Fruit fly (Drosophila melanogaster) whole organism, embryonic: ENCODE results near the gene Tip60.

Experiments used
- B-H1 ChIP-seq: fragments of 200-800 bp; sonication (Bioruptor generic); IDR thresholded peaks from 3 replicates; pipeline ENCODE4 v1.3.6; 2022; ENCODE audit warnings: missing biosample characterization, missing genetic modification characterization
- CG10431 ChIP-seq: fragments of 200-800 bp; sonication (Bioruptor generic); optimal IDR thresholded peaks from 3 replicates; lab custom pipeline; 2018; ENCODE audit warnings: missing biosample characterization, mild to moderate bottlenecking, missing genetic modification characterization
- CG12071 ChIP-seq: fragments of 200-800 bp; sonication (Bioruptor generic); optimal IDR thresholded peaks from 3 replicates; lab custom pipeline; 2018; ENCODE audit warnings: missing biosample characterization, mild to moderate bottlenecking, missing genetic modification characterization
- CG12219 ChIP-seq: fragments of 200-800 bp; sonication (Bioruptor generic); optimal IDR thresholded peaks from 3 replicates; lab custom pipeline; 2018; ENCODE audit warnings: missing biosample characterization, mild to moderate bottlenecking, missing genetic modification characterization
- CG13296 ChIP-seq: fragments of 200-800 bp; sonication (Bioruptor generic); optimal IDR thresholded peaks from 3 replicates; lab custom pipeline; 2018; ENCODE audit warnings: missing biosample characterization, mild to moderate bottlenecking, missing genetic modification characterization
- CG14710 ChIP-seq: fragments of 200-800 bp; sonication (Bioruptor generic); optimal IDR thresholded peaks from 3 replicates; lab custom pipeline; 2019; ENCODE audit warnings: missing biosample characterization, mild to moderate bottlenecking, missing genetic modification characterization, moderate library complexity
- CG15601 ChIP-seq: fragments of 200-800 bp; sonication (Bioruptor generic); optimal IDR thresholded peaks from 3 replicates; lab custom pipeline; 2019; ENCODE audit warnings: missing biosample characterization, mild to moderate bottlenecking, missing genetic modification characterization, moderate library complexity
- CG16779 ChIP-seq: fragments of 200-800 bp; sonication (Bioruptor generic); IDR thresholded peaks from 2 replicates; pipeline ENCODE4 v1.3.6; 2022; ENCODE audit warnings: missing biosample characterization, missing genetic modification characterization
- CG17802 ChIP-seq: fragments of 200-800 bp; sonication (Bioruptor generic); optimal IDR thresholded peaks from 2 replicates; lab custom pipeline; 2018; ENCODE audit warnings: missing biosample characterization, mild to moderate bottlenecking, missing genetic modification characterization, moderate library complexity
- CG17829 ChIP-seq: fragments of 200-800 bp; optimal IDR thresholded peaks from 2 replicates; lab custom pipeline; 2019; ENCODE audit warnings: missing biosample characterization, mild to moderate bottlenecking, missing genetic modification characterization, moderate library complexity
- CG2875 ChIP-seq: fragments of 200-800 bp; sonication (Bioruptor generic); optimal IDR thresholded peaks from 2 replicates; lab custom pipeline; 2017; ENCODE audit warnings: missing biosample characterization, mild to moderate bottlenecking, missing genetic modification characterization, missing genetic modification reagents
- CG6854 ChIP-seq: fragments of 200-800 bp; sonication (Bioruptor generic); optimal IDR thresholded peaks from 3 replicates; lab custom pipeline; 2017; ENCODE audit warnings: missing biosample characterization, mild to moderate bottlenecking, missing genetic modification characterization
- CG7786 ChIP-seq: fragments of 200-800 bp; sonication (Bioruptor generic); optimal IDR thresholded peaks from 2 replicates; lab custom pipeline; 2016; ENCODE audit warnings: missing biosample characterization, missing genetic modification characterization
- CG7963 ChIP-seq: fragments of 200-800 bp; sonication (Bioruptor generic); IDR thresholded peaks from 3 replicates; pipeline ENCODE4 v1.3.6; 2022; ENCODE audit warnings: missing biosample characterization, missing genetic modification characterization; ENCODE audit not compliant: partially characterized antibody
- CG8478 ChIP-seq: fragments of >200 bp; optimal IDR thresholded peaks from 2 replicates; lab custom pipeline; 2018
- CG9437 ChIP-seq: fragments of 200-800 bp; sonication (Bioruptor generic); optimal IDR thresholded peaks from 2 replicates; lab custom pipeline; 2018; ENCODE audit warnings: missing biosample characterization, mild to moderate bottlenecking, missing genetic modification characterization
- D19B ChIP-seq: fragments of 200-800 bp; sonication (Bioruptor generic); optimal IDR thresholded peaks from 2 replicates; lab custom pipeline; 2017; ENCODE audit warnings: missing biosample characterization, mild to moderate bottlenecking, missing genetic modification characterization
- Drgx ChIP-seq: fragments of 200-800 bp; sonication (Bioruptor generic); IDR thresholded peaks from 2 replicates; pipeline ENCODE4 v1.3.6; 2022; ENCODE audit warnings: missing biosample characterization, missing genetic modification characterization
- Gsc ChIP-seq: fragments of 200-800 bp; sonication (Bioruptor generic); IDR thresholded peaks from 2 replicates; pipeline ENCODE4 v1.3.6; 2022; ENCODE audit warnings: missing biosample characterization, missing genetic modification characterization
- HHEX ChIP-seq: fragments of 200-800 bp; sonication (Bioruptor generic); optimal IDR thresholded peaks from 3 replicates; lab custom pipeline; 2017; ENCODE audit warnings: missing biosample characterization, mild to moderate bottlenecking, missing genetic modification characterization, missing genetic modification reagents
- Hey ChIP-seq: fragments of 200-800 bp; sonication (Bioruptor generic); optimal IDR thresholded peaks from 3 replicates; lab custom pipeline; 2018; ENCODE audit warnings: missing biosample characterization, mild to moderate bottlenecking, missing genetic modification characterization
- Hr3 ChIP-seq: fragments of 200-800 bp; sonication (Bioruptor generic); optimal IDR thresholded peaks from 3 replicates; lab custom pipeline; 2016; ENCODE audit warnings: missing biosample characterization, missing genetic modification characterization
- Hr39 ChIP-seq: fragments of >200 bp; optimal IDR thresholded peaks from 2 replicates; lab custom pipeline; 2017
- Lhr ChIP-seq: fragments of 200-800 bp; sonication (Bioruptor generic); optimal IDR thresholded peaks from 3 replicates; lab custom pipeline; 2017; ENCODE audit warnings: mild to moderate bottlenecking, missing biosample characterization, missing genetic modification reagents, missing genetic modification characterization
- Nf-YA ChIP-seq: fragments of 200-800 bp; sonication (Bioruptor generic); IDR thresholded peaks from 2 replicates; pipeline ENCODE4 v1.3.6; 2022; ENCODE audit warnings: missing biosample characterization, missing genetic modification characterization
- Nf-YC ChIP-seq: fragments of 200-800 bp; optimal IDR thresholded peaks from 3 replicates; lab custom pipeline; 2019; ENCODE audit warnings: missing biosample characterization, mild to moderate bottlenecking, missing genetic modification characterization, moderate library complexity
- NfI ChIP-seq: fragments of 200-800 bp; sonication (Bioruptor generic); optimal IDR thresholded peaks from 3 replicates; lab custom pipeline; 2018; ENCODE audit warnings: missing biosample characterization, mild to moderate bottlenecking, missing genetic modification characterization, moderate library complexity
- Ptx1 ChIP-seq: fragments of 200-800 bp; sonication (Bioruptor generic); IDR thresholded peaks from 2 replicates; pipeline ENCODE4 v1.3.6; 2022; ENCODE audit warnings: missing biosample characterization, missing genetic modification characterization
- Usf ChIP-seq: fragments of 200-800 bp; sonication (Bioruptor generic); optimal IDR thresholded peaks from 2 replicates; lab custom pipeline; 2017; ENCODE audit warnings: missing genotype, missing biosample characterization, missing genetic modification characterization
- aop ChIP-seq: fragments of 200-800 bp; sonication (Bioruptor generic); IDR thresholded peaks from 2 replicates; pipeline ENCODE4 v1.3.6; 2022; ENCODE audit warnings: missing biosample characterization, missing genetic modification characterization
- ase ChIP-seq: fragments of 200-800 bp; sonication (Bioruptor generic); IDR thresholded peaks from 3 replicates; pipeline ENCODE4 v1.3.6; 2022; ENCODE audit warnings: missing biosample characterization, missing genetic modification characterization
- bowl ChIP-seq: fragments of 200-800 bp; sonication (Bioruptor generic); IDR thresholded peaks from 2 replicates; pipeline ENCODE4 v1.3.6; 2022; ENCODE audit warnings: missing biosample characterization, missing genetic modification characterization
- btn ChIP-seq: fragments of 200-800 bp; sonication (Bioruptor generic); optimal IDR thresholded peaks from 2 replicates; lab custom pipeline; 2016; ENCODE audit warnings: missing biosample characterization, missing genetic modification characterization
- chinmo ChIP-seq: fragments of 200-800 bp; sonication (Bioruptor generic); IDR thresholded peaks from 4 replicates; pipeline ENCODE4 v1.3.6; 2022; ENCODE audit warnings: missing biosample characterization, missing genetic modification characterization; ENCODE audit not compliant: partially characterized antibody
- fd3F ChIP-seq: fragments of 200-800 bp; sonication (Bioruptor generic); optimal IDR thresholded peaks from 2 replicates; lab custom pipeline; 2018; ENCODE audit warnings: missing biosample characterization, mild to moderate bottlenecking, missing genetic modification characterization, moderate library complexity
- gro ChIP-seq: fragments of 200-800 bp; sonication (Bioruptor generic); optimal IDR thresholded peaks from 2 replicates; lab custom pipeline; 2016; ENCODE audit warnings: missing biosample characterization, missing genetic modification characterization
- ind ChIP-seq: fragments of 200-800 bp; sonication (Bioruptor generic); optimal IDR thresholded peaks from 3 replicates; lab custom pipeline; 2016; ENCODE audit warnings: missing biosample characterization, missing genetic modification characterization
- kni ChIP-seq: fragments of 200-800 bp; sonication (Bioruptor generic); optimal IDR thresholded peaks from 3 replicates; lab custom pipeline; 2017; ENCODE audit warnings: mild to moderate bottlenecking, missing biosample characterization, missing genetic modification reagents, missing genetic modification characterization
- lab ChIP-seq: fragments of 200-800 bp; sonication (Bioruptor generic); optimal IDR thresholded peaks from 3 replicates; lab custom pipeline; 2017; ENCODE audit warnings: missing biosample characterization, missing genetic modification characterization, mild to moderate bottlenecking, moderate library complexity, missing genetic modification reagents
- maf-S ChIP-seq: fragments of 200-800 bp; sonication (Bioruptor generic); optimal IDR thresholded peaks from 2 replicates; lab custom pipeline; 2016; ENCODE audit warnings: missing biosample characterization, missing genetic modification characterization
- nerfin-1 ChIP-seq: fragments of 200-800 bp; sonication (Bioruptor generic); optimal IDR thresholded peaks from 3 replicates; lab custom pipeline; 2019; ENCODE audit warnings: missing biosample characterization, mild to moderate bottlenecking, missing genetic modification characterization, moderate library complexity
- nmo ChIP-seq: fragments of 200-800 bp; sonication (Bioruptor generic); optimal IDR thresholded peaks from 2 replicates; lab custom pipeline; 2018; ENCODE audit warnings: missing biosample characterization, mild to moderate bottlenecking, missing genetic modification characterization, moderate library complexity
- odd ChIP-seq: fragments of 200-800 bp; sonication (Bioruptor generic); optimal IDR thresholded peaks from 2 replicates; lab custom pipeline; 2017; ENCODE audit warnings: missing biosample characterization, mild to moderate bottlenecking, missing genetic modification characterization
- pb ChIP-seq: fragments of 200-800 bp; sonication (Bioruptor generic); optimal IDR thresholded peaks from 3 replicates; lab custom pipeline; 2016; ENCODE audit warnings: missing biosample characterization, missing genetic modification characterization
- ranshi ChIP-seq: fragments of 200-800 bp; sonication (Bioruptor generic); IDR thresholded peaks from 2 replicates; pipeline ENCODE4 v1.3.6; 2022; ENCODE audit warnings: missing biosample characterization, missing genetic modification characterization
- rib ChIP-seq: fragments of 200-800 bp; sonication (Bioruptor generic); IDR thresholded peaks from 2 replicates; pipeline ENCODE4 v1.3.6; 2022; ENCODE audit warnings: missing biosample characterization, missing genetic modification characterization
- sima ChIP-seq: fragments of 200-800 bp; sonication (Bioruptor generic); optimal IDR thresholded peaks from 2 replicates; lab custom pipeline; 2016; ENCODE audit warnings: missing biosample characterization, missing genetic modification characterization
- slp2 ChIP-seq: fragments of 200-800 bp; sonication (Bioruptor generic); optimal IDR thresholded peaks from 2 replicates; lab custom pipeline; 2016; ENCODE audit warnings: missing biosample characterization, missing genetic modification characterization
- tgo ChIP-seq: fragments of 200-800 bp; sonication (Bioruptor generic); IDR thresholded peaks from 3 replicates; pipeline ENCODE4 v1.3.6; 2022; ENCODE audit warnings: missing biosample characterization, missing genetic modification characterization
- tin ChIP-seq: fragments of 200-800 bp; sonication (Bioruptor generic); optimal IDR thresholded peaks from 3 replicates; lab custom pipeline; 2016; ENCODE audit warnings: missing biosample characterization, missing genetic modification characterization
- vnd ChIP-seq: fragments of 200-800 bp; sonication (Bioruptor generic); IDR thresholded peaks from 3 replicates; pipeline ENCODE4 v1.3.6; 2022; ENCODE audit warnings: missing biosample characterization, missing genetic modification characterization; ENCODE audit not compliant: partially characterized antibody
- zfh2 ChIP-seq: fragments of 200-800 bp; sonication (Bioruptor generic); optimal IDR thresholded peaks from 2 replicates; lab custom pipeline; 2016; ENCODE audit warnings: missing biosample characterization, missing genetic modification characterization

Tip60 gene

DNA sequence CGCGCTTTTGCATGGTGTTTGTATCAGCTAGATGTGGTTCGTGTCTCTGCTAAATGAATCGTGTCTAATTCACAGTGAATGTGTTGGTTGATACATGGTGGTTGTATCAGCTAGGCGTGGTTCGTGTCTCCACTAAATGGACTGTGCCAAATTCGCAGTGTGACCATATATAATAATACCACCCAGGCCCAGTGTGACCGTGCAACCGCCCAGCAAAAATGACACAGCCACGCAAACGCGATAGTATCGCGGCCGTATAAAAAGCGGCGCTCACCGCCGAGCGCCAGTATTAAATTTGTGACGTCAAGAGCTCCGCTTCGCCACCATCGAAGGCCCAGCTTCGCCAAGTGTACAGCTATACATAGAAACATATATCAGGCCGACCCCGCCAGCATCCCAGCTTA is 11.5 kb downstream of the Tip60 start, which contains the start of gene cib (continued):
- peak; percentile 62; the same call in 2 of the 3 replicates for TF ChIP-seq CG7963
- TF ChIP-seq ranshi (GFP tag; lab: Robert Waterston, UW): peak; percentile 47; the same call in 1 of the 2 replicates
- peak; percentile 65 for TF ChIP-seq CG15601
- peak; percentile 49 for TF ChIP-seq Nf-YC
- no peak for TF ChIP-seq sima
- TF ChIP-seq B-H1 (GFP tag; lab: Robert Waterston, UW): no peak; the same call in 2 of the 3 replicates
- TF ChIP-seq CG7786 (GFP tag; lab: Kevin White, UChicago): no peak
- TF ChIP-seq Nf-YA (GFP tag; lab: Robert Waterston, UW): no peak
- peak; percentile 22 for TF ChIP-seq CG2875 (GFP tag; lab: Kevin White, UChicago)
- TF ChIP-seq CG13296 (GFP tag; lab: Kevin White, UChicago): peak; percentile 32
- peak; percentile 37 for TF ChIP-seq CG12071
- TF ChIP-seq NfI: peak; percentile 26
- TF ChIP-seq ind (GFP tag; lab: Kevin White, UChicago): no peak
- peak; percentile 99 for TF ChIP-seq Lhr (GFP tag; lab: Kevin White, UChicago)
- TF ChIP-seq CG17802 (tag; lab: Kevin White, UChicago): no peak
- 0 out of 3 replicates have a peak, but pooled peaks have one; percentile 16 for TF ChIP-seq tgo
- TF ChIP-seq slp2 (GFP tag; lab: Kevin White, UChicago): no peak
- TF ChIP-seq D19B (GFP tag; lab: Kevin White, UChicago): no peak
- no peak for TF ChIP-seq aop (GFP tag; lab: Robert Waterston, UW)
- peak; percentile 53 for TF ChIP-seq CG10431 (GFP tag; lab: Kevin White, UChicago)
- peak; percentile 72 for TF ChIP-seq CG17829 (tag; lab: Kevin White, UChicago)
- peak; percentile 52 for TF ChIP-seq Drgx
- no peak for TF ChIP-seq btn (GFP tag; lab: Kevin White, UChicago)
- no peak for TF ChIP-seq fd3F (GFP tag; lab: Kevin White, UChicago)
- no peak for TF ChIP-seq bowl
- TF ChIP-seq kni (GFP tag; lab: Kevin White, UChicago): no peak
- peak; percentile 62 for TF ChIP-seq gro (GFP tag; lab: Kevin White, UChicago)
- no peak for TF ChIP-seq zfh2 (GFP tag; lab: Kevin White, UChicago)
- TF ChIP-seq Gsc (GFP tag; lab: Robert Waterston, UW): no peak
- TF ChIP-seq Hr3: no peak
- no peak for TF ChIP-seq lab
- peak; percentile 22 for TF ChIP-seq maf-S (GFP tag; lab: Kevin White, UChicago)
- peak; percentile 51 for TF ChIP-seq nmo (GFP tag; lab: Kevin White, UChicago)
- peak; percentile 67 for TF ChIP-seq vnd (GFP tag; lab: Robert Waterston, UW)
- TF ChIP-seq rib (GFP tag; lab: Robert Waterston, UW): 0 out of 2 replicates have a peak, but pooled peaks have one; percentile 32
- TF ChIP-seq ase: no peak
- peak; percentile 30 for TF ChIP-seq HHEX (GFP tag; lab: Kevin White, UChicago)
- peak; percentile 19 for TF ChIP-seq CG8478 (lab: Kevin White, UChicago)
- TF ChIP-seq nerfin-1 (tag; lab: Kevin White, UChicago): no peak
- no peak for TF ChIP-seq Usf (GFP tag; lab: Kevin White, UChicago)
- no peak; the same call in 2 of the 4 replicates for TF ChIP-seq chinmo (GFP tag; lab: Robert Waterston, UW)
- TF ChIP-seq CG16779 (GFP tag; lab: Robert Waterston, UW): no peak
- TF ChIP-seq CG14710: peak; percentile 99
- TF ChIP-seq Ptx1: no peak
- no peak for TF ChIP-seq Hey (tag; lab: Kevin White, UChicago)
- no peak for TF ChIP-seq odd (GFP tag; lab: Kevin White, UChicago)
- no peak for TF ChIP-seq pb (GFP tag; lab: Kevin White, UChicago)
- no peak for TF ChIP-seq CG9437 (GFP tag; lab: Kevin White, UChicago)
- no peak for TF ChIP-seq tin (GFP tag; lab: Kevin White, UChicago)
- no peak for TF ChIP-seq Hr39 (lab: Kevin White, UChicago)
- peak; percentile 21 for TF ChIP-seq CG6854 (GFP tag; lab: Kevin White, UChicago)
- TF ChIP-seq CG12219 (GFP tag; lab: Kevin White, UChicago): no peak
